Worm (Caenorhabditis elegans) whole organism, midembryonic: ENCODE results near the gene col-38.

Experiments
- T22C8.4 ChIP-seq: fragments of 200-800 bp; sonication (Bioruptor generic); IDR thresholded peaks from 2 replicates; pipeline ENCODE4 v1.3.6; 2022; ENCODE audit warnings: missing genetic modification characterization, missing compliant biosample characterization
- cog-1 ChIP-seq: sonication (generic microtip); optimal IDR thresholded peaks from 2 replicates; lab custom pipeline; 2016; ENCODE audit warnings: missing genetic modification characterization, missing compliant biosample characterization
- flt-1 ChIP-seq: fragments of 200-800 bp; sonication (Bioruptor generic); IDR thresholded peaks from 2 replicates; pipeline ENCODE4 v1.3.6; 2022; ENCODE audit warnings: missing genetic modification characterization, missing compliant biosample characterization
- klf-2 ChIP-seq: fragments of 200-800 bp; sonication (Bioruptor generic); conservative IDR thresholded peaks from 2 replicates; pipeline ENCODE4 v1.3.6; 2022; ENCODE audit warnings: missing genetic modification reagents, missing genetic modification characterization, missing compliant biosample characterization
- med-1 ChIP-seq: sonication (generic microtip); optimal IDR thresholded peaks from 2 replicates; lab custom pipeline; 2017; ENCODE audit warnings: missing genetic modification characterization, mild to moderate bottlenecking, missing compliant biosample characterization, antibody characterized with exemption, missing genetic modification reagents; ENCODE audit not compliant: insufficient read depth
- ref-1 ChIP-seq: fragments of 200-800 bp; sonication (Bioruptor generic); conservative IDR thresholded peaks from 2 replicates; pipeline ENCODE4 v1.3.6; 2022; ENCODE audit warnings: missing genetic modification reagents, missing genetic modification characterization, missing compliant biosample characterization
- tab-1 ChIP-seq: fragments of 200-800 bp; sonication (Bioruptor generic); IDR thresholded peaks from 2 replicates; pipeline ENCODE4 v1.3.6; 2022; ENCODE audit warnings: missing genetic modification characterization, missing compliant biosample characterization
- ztf-23 ChIP-seq: fragments of 200-800 bp; sonication (Bioruptor generic); IDR thresholded peaks from 2 replicates; pipeline ENCODE4 v1.3.6; 2022; ENCODE audit warnings: missing genetic modification reagents, missing genetic modification characterization, missing compliant biosample characterization
- ztf-29 ChIP-seq: fragments of 200-800 bp; sonication (Bioruptor generic); IDR thresholded peaks from 2 replicates; pipeline ENCODE4 v1.3.6; 2022; ENCODE audit warnings: missing genetic modification reagents, missing genetic modification characterization, missing compliant biosample characterization

Gene col-38

DNA sequence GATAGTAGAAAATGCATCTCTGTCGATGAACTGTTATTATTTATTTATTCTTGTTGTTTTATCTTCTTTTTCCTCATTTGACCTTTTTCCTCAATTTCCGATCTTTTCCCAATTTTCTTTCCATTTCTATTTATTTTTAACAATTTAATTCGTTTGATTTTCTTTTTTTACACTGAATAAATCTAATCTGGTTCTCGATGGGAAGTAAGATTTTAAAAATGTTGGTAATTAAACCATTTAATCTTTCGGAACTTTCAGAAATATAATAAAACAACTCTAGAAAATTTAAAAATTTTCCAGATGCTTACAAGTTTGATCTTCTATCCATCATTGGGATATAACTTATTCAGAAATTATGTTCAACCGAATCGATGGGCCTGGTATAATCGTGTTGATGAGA lies 37.7 kb upstream of the col-38 start, which contains the start of gene F28C6.8:
TSS of gene F28C6.8 (plus strand) at position 301 of the 400 bp plus-strand sequence.
- TF ChIP-seq tab-1 (GFP tag; lab: Robert Waterston, UW) (no peak), ztf-29 (GFP tag; lab: Robert Waterston, UW) (no peak), T22C8.4 (GFP tag; lab: Robert Waterston, UW) (no peak)

- no peak for TF ChIP-seq T22C8.4 (GFP tag; lab: Robert Waterston, UW)
- TF ChIP-seq med-1 (GFP tag; lab: Kevin White, UChicago) = no peak
- TF ChIP-seq tab-1 (GFP tag; lab: Robert Waterston, UW) = no peak
- no peak for TF ChIP-seq klf-2 (GFP tag; lab: Robert Waterston, UW)
- no peak for TF ChIP-seq ref-1 (GFP tag; lab: Robert Waterston, UW)
- TF ChIP-seq ztf-23 = no peak
- TF ChIP-seq ztf-29 (GFP tag; lab: Robert Waterston, UW) = no peak
- no peak for TF ChIP-seq flt-1 (GFP tag; lab: Robert Waterston, UW)
- TF ChIP-seq cog-1 (tag; lab: Kevin White, UChicago) = no peak
Observed at ce11 chrII:8603567-8604359, 34.9 kb upstream of the col-38 start, which contains the start of gene suf-1. suf-1 (plus strand) TSS chrII:8603846.

DNA sequence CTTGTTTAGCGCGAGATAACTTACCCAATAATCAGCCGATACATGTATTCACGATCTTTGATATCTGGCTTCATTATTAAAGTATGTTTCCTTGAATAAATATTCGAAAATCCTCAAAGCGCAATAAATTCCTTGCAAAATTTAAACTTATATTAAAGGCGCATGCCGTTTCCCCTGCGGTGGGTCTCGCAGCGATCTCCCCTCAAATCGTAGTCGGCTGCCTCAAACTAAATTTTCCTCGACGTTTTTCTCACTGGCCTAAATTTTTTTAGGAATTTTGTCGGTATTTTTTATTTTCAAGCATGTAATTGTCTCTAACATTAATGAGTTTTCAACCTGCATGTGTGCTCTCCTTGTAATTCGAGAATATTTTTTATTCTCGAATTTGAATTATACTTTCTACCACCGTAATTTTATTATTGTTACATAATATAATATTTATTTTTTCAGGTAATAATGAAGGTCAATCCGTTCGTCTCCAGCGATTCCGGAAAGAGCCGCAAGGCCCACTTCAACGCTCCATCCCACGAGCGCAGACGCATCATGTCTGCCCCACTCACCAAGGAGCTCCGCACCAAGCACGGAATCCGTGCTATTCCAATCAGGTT lies 33.6 kb upstream of the col-38 start, which contains the start of the genes cpf-1 and rpl-26:
TSS of gene cpf-1 (minus strand) at position 104 of the 608 bp plus-strand sequence.
TSS of gene rpl-26 (plus strand) at position 449 of the 608 bp plus-strand sequence.
- no peak for TF ChIP-seq T22C8.4 (GFP tag; lab: Robert Waterston, UW)
- TF ChIP-seq med-1 (GFP tag; lab: Kevin White, UChicago) = no peak
- TF ChIP-seq klf-2 (GFP tag; lab: Robert Waterston, UW) = no peak
- TF ChIP-seq ztf-29 (GFP tag; lab: Robert Waterston, UW) = no peak
- TF ChIP-seq tab-1 (GFP tag; lab: Robert Waterston, UW) = no peak
- TF ChIP-seq ref-1 (GFP tag; lab: Robert Waterston, UW) = no peak
- TF ChIP-seq ztf-23 = no peak
- TF ChIP-seq flt-1 (GFP tag; lab: Robert Waterston, UW) = no peak
- TF ChIP-seq cog-1 (tag; lab: Kevin White, UChicago) = no peak

- TF ChIP-seq T22C8.4 (GFP tag; lab: Robert Waterston, UW) = no peak
Observed at ce11 chrII:8600165-8600564, 31.3 kb upstream of the col-38 start, which contains the start of gene pigg-1. pigg-1 (minus strand) TSS chrII:8600265.

ce11 chrII:8599214-8599613 lies 30.3 kb upstream of the col-38 start, which contains the start of gene F28C6.5:
F28C6.5 (plus strand) TSS chrII:8599514.
- TF ChIP-seq ztf-29 (GFP tag; lab: Robert Waterston, UW) (no peak), flt-1 (GFP tag; lab: Robert Waterston, UW) (no peak), tab-1 (GFP tag; lab: Robert Waterston, UW) (no peak), med-1 (GFP tag; lab: Kevin White, UChicago) (no peak)

DNA sequence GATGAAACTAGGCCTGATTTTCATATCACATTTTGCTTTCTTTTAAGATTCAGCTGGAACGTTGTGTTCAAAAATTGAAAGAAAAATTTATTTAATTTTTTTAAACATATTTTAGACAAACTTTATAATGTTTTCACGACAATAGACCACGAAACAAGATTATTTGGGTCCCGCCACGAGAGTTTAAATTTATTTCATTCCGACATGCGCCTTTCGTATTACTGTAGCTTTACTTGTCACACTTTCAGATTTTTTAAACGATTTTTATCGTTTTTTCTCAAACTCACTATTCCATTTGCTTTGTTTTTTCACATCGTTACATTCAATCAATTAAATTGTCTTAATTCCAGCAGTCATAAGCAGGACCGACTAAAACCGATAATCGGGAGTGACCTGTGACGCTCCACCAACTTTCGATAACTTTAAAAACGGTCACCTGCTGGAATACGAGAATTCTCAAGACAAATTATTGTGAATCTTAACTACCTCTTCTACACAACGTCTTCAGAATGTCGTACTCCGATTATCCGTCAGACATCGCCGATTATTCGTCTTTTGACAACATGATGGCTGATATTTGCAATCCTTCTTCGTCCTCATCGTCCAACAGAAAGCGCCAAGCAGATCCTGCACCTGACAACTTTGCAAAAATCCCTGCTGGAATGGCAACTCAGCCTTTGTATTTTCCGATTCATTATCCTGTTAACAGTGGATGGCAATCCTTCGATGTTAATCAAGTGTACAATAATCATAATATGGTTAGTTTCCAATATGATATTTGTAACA lies 25.1 kb upstream of the col-38 start, which contains the start of gene aptf-3:
TSS of gene aptf-3 (plus strand) at position 351 of the 786 bp plus-strand sequence.
- TF ChIP-seq T22C8.4 (GFP tag; lab: Robert Waterston, UW) (no peak), cog-1 (tag; lab: Kevin White, UChicago) (no peak), ztf-29 (GFP tag; lab: Robert Waterston, UW) (no peak), tab-1 (GFP tag; lab: Robert Waterston, UW) (no peak), flt-1 (GFP tag; lab: Robert Waterston, UW) (no peak)

DNA sequence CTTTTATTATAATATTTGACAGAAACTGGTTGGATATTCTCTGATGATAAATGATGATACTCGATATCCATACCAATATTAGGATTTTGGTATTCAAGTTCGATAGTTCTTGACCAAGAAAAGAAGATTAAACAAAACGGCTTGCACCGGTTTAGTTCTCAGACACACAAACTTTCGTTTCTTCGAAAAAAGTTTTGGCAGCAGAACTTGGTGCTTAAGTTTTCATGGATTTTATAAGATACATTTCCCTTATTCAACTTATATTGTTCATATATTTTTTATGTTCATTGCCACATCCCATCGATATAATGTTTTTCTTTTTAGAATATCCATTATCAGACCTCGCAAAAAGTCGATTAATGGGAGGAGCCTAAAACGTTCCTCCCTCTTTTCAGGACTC lies 21.8 kb upstream of the col-38 start, which contains the start of gene aptf-4:
TSS of gene aptf-4 (plus strand) at position 301 of the 400 bp plus-strand sequence.
- TF ChIP-seq T22C8.4 (GFP tag; lab: Robert Waterston, UW) (no peak), ref-1 (GFP tag; lab: Robert Waterston, UW) (no peak), flt-1 (GFP tag; lab: Robert Waterston, UW) (no peak), cog-1 (tag; lab: Kevin White, UChicago) (no peak), tab-1 (GFP tag; lab: Robert Waterston, UW) (no peak), klf-2 (GFP tag; lab: Robert Waterston, UW) (no peak)

- TF ChIP-seq T22C8.4 (GFP tag; lab: Robert Waterston, UW) = no peak
- no peak for TF ChIP-seq klf-2 (GFP tag; lab: Robert Waterston, UW)
- no peak for TF ChIP-seq cog-1 (tag; lab: Kevin White, UChicago)
- TF ChIP-seq ztf-29 (GFP tag; lab: Robert Waterston, UW) = no peak
- no peak for TF ChIP-seq ref-1 (GFP tag; lab: Robert Waterston, UW)
Observed at ce11 chrII:8589227-8589626, 20.3 kb upstream of the col-38 start.

DNA sequence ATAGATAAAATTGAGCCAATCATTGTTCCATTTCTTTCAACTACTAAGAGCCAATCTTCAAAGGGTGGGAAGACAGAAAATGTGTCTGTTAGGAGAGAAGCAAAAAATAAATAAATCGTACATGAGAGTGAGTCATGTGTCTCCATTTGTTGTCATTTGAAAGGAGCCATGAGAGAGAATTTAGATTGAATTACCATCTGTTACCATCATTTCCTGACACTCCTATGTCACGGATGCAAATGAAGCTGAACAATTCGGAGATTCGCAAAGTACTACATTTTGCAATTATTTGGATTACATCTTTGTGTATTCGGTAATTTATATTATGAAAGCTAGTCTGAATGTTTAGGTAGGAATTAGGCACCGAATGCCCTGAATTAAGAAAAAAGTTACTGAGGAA lies 19.6 kb upstream of the col-38 start:
- TF ChIP-seq T22C8.4 (GFP tag; lab: Robert Waterston, UW) (no peak), ztf-23 (no peak), cog-1 (tag; lab: Kevin White, UChicago) (no peak), tab-1 (GFP tag; lab: Robert Waterston, UW) (no peak), ztf-29 (GFP tag; lab: Robert Waterston, UW) (no peak), med-1 (GFP tag; lab: Kevin White, UChicago) (no peak), klf-2 (GFP tag; lab: Robert Waterston, UW) (no peak), flt-1 (GFP tag; lab: Robert Waterston, UW) (no peak), ref-1 (GFP tag; lab: Robert Waterston, UW) (no peak)
